Fruit fly (Drosophila melanogaster) whole organism, prepupa: ENCODE measurements around the gene mAChR-C.
A peak's percentile ranks its signal among the peaks of the same experiment; 100 is the strongest.

Experiments
- CG10669 ChIP-seq: fragments of 200-800 bp; sonication (Bioruptor generic); optimal IDR thresholded peaks from 3 replicates; lab custom pipeline; 2018; ENCODE audit warnings: missing biosample characterization, mild to moderate bottlenecking, missing genetic modification characterization, moderate library complexity
- CG11294 ChIP-seq: fragments of 200-800 bp; sonication (Bioruptor generic); IDR thresholded peaks from 2 replicates; pipeline ENCODE4 v1.3.6; 2022; ENCODE audit warnings: missing biosample characterization, missing genetic modification characterization
- CG11762 ChIP-seq: fragments of 200-800 bp; sonication (Bioruptor generic); optimal IDR thresholded peaks from 3 replicates; lab custom pipeline; 2016; ENCODE audit warnings: missing biosample characterization, missing genetic modification characterization; ENCODE audit not compliant: insufficient read depth
- CG15336 ChIP-seq: fragments of 200-800 bp; sonication (Bioruptor generic); IDR thresholded peaks from 2 replicates; pipeline ENCODE4 v1.3.6; 2022; ENCODE audit warnings: missing biosample characterization, missing genetic modification characterization
- CG1621 ChIP-seq: fragments of 200-800 bp; sonication (Bioruptor generic); optimal IDR thresholded peaks from 3 replicates; lab custom pipeline; 2018; ENCODE audit warnings: missing biosample characterization, mild to moderate bottlenecking, missing genetic modification characterization
- CG3032 ChIP-seq: fragments of 200-800 bp; optimal IDR thresholded peaks from 2 replicates; lab custom pipeline; 2019; ENCODE audit warnings: missing biosample characterization, mild to moderate bottlenecking, missing genetic modification characterization, moderate library complexity
- CG31627 ChIP-seq: fragments of 200-800 bp; sonication (Bioruptor generic); optimal IDR thresholded peaks from 3 replicates; lab custom pipeline; 2016; ENCODE audit warnings: missing biosample characterization, missing genetic modification characterization
- CG32006 ChIP-seq: fragments of 200-800 bp; sonication (Bioruptor generic); optimal IDR thresholded peaks from 3 replicates; lab custom pipeline; 2017; ENCODE audit warnings: missing biosample characterization, mild to moderate bottlenecking, missing genetic modification characterization
- CG34406 ChIP-seq: fragments of 200-800 bp; sonication (Bioruptor generic); optimal IDR thresholded peaks from 3 replicates; lab custom pipeline; 2016; ENCODE audit warnings: missing biosample characterization, missing genetic modification characterization
- CG4318 ChIP-seq: fragments of 200-800 bp; sonication (Bioruptor generic); optimal IDR thresholded peaks from 3 replicates; lab custom pipeline; 2017; ENCODE audit warnings: missing biosample characterization, mild to moderate bottlenecking, missing genetic modification characterization
- CG6163 ChIP-seq: fragments of 200-800 bp; sonication (Bioruptor generic); IDR thresholded peaks from 3 replicates; pipeline ENCODE4 v1.3.6; 2022; ENCODE audit warnings: missing biosample characterization, missing genetic modification characterization
- CG6276 ChIP-seq: fragments of 200-800 bp; sonication (Bioruptor generic); optimal IDR thresholded peaks from 2 replicates; lab custom pipeline; 2017; ENCODE audit warnings: missing biosample characterization, mild to moderate bottlenecking, missing genetic modification characterization
- CG6792 ChIP-seq: fragments of 200-800 bp; sonication (Bioruptor generic); optimal IDR thresholded peaks from 3 replicates; lab custom pipeline; 2016; ENCODE audit warnings: missing biosample characterization, missing genetic modification characterization
- CG6808 ChIP-seq: fragments of 200-800 bp; sonication (Bioruptor generic); optimal IDR thresholded peaks from 3 replicates; lab custom pipeline; 2017; ENCODE audit warnings: missing biosample characterization, missing genetic modification characterization, mild to moderate bottlenecking, moderate library complexity, missing genetic modification reagents
- CG7368 ChIP-seq: fragments of 200-800 bp; sonication (Bioruptor generic); optimal IDR thresholded peaks from 3 replicates; lab custom pipeline; 2016; ENCODE audit warnings: missing biosample characterization, missing genetic modification characterization
- CG8119 ChIP-seq: fragments of 200-800 bp; sonication (Bioruptor generic); IDR thresholded peaks from 3 replicates; pipeline ENCODE4 v1.3.6; 2022; ENCODE audit warnings: missing biosample characterization, missing genetic modification characterization
- CG8632 ChIP-seq: fragments of 200-800 bp; sonication (Bioruptor generic); optimal IDR thresholded peaks from 3 replicates; lab custom pipeline; 2016; ENCODE audit warnings: missing biosample characterization, missing genetic modification characterization
- CG9139 ChIP-seq: fragments of 200-800 bp; sonication (Bioruptor generic); optimal IDR thresholded peaks from 3 replicates; lab custom pipeline; 2017; ENCODE audit warnings: missing biosample characterization, mild to moderate bottlenecking, missing genetic modification characterization
- Eip75B ChIP-seq: fragments of 200-800 bp; sonication (Bioruptor generic); optimal IDR thresholded peaks from 3 replicates; lab custom pipeline; 2016; ENCODE audit warnings: missing biosample characterization, missing genetic modification characterization
- Eip78C ChIP-seq: fragments of 200-800 bp; sonication (Bioruptor generic); peaks from one replicate; lab custom pipeline; 2016; ENCODE audit warnings: missing biosample characterization, missing genetic modification characterization
- Eip93F ChIP-seq: fragments of 200-800 bp; sonication (Bioruptor generic); optimal IDR thresholded peaks from 2 replicates; lab custom pipeline; 2016; ENCODE audit warnings: missing biosample characterization, mild to moderate bottlenecking, missing genetic modification characterization
- Ets96B ChIP-seq: fragments of 200-800 bp; optimal IDR thresholded peaks from 2 replicates; lab custom pipeline; 2019; ENCODE audit warnings: missing biosample characterization, mild to moderate bottlenecking, missing genetic modification characterization, moderate library complexity
- Gug ChIP-seq: fragments of 200-800 bp; sonication (Bioruptor generic); IDR thresholded peaks from 2 replicates; pipeline ENCODE4 v1.3.6; 2022; ENCODE audit warnings: missing biosample characterization, missing genetic modification characterization
- Hr39 ChIP-seq: fragments of 200-800 bp; sonication (Bioruptor generic); optimal IDR thresholded peaks from 2 replicates; lab custom pipeline; 2016; ENCODE audit warnings: missing biosample characterization, missing genetic modification characterization
- Hr4 ChIP-seq: fragments of 200-800 bp; sonication (Bioruptor generic); optimal IDR thresholded peaks from 3 replicates; lab custom pipeline; 2016; ENCODE audit warnings: missing biosample characterization, missing genetic modification characterization
- Lpt ChIP-seq: fragments of 200-800 bp; sonication (Bioruptor generic); optimal IDR thresholded peaks from 3 replicates; lab custom pipeline; 2016; ENCODE audit warnings: missing biosample characterization, missing genetic modification characterization
- Met ChIP-seq: fragments of 200-800 bp; sonication (Bioruptor generic); optimal IDR thresholded peaks from 3 replicates; lab custom pipeline; 2016; ENCODE audit warnings: missing biosample characterization, missing genetic modification characterization
- Smox ChIP-seq: fragments of 200-800 bp; sonication (Bioruptor generic); optimal IDR thresholded peaks from 3 replicates; lab custom pipeline; 2016; ENCODE audit warnings: missing biosample characterization, missing genetic modification characterization
- Sox14 ChIP-seq: fragments of 200-800 bp; sonication (Bioruptor generic); optimal IDR thresholded peaks from 3 replicates; lab custom pipeline; 2016; ENCODE audit warnings: missing biosample characterization, missing genetic modification characterization
- Sox15 ChIP-seq: fragments of 200-800 bp; sonication (Bioruptor generic); optimal IDR thresholded peaks from 3 replicates; lab custom pipeline; 2016; ENCODE audit warnings: missing biosample characterization, missing genetic modification characterization
- dsx ChIP-seq: fragments of 200-800 bp; optimal IDR thresholded peaks from 3 replicates; lab custom pipeline; 2019; ENCODE audit warnings: missing biosample characterization, mild to moderate bottlenecking, missing genetic modification characterization, moderate library complexity; ENCODE audit not compliant: poor library complexity, severe bottlenecking
- fkh ChIP-seq: fragments of 200-800 bp; sonication (Bioruptor generic); optimal IDR thresholded peaks from 3 replicates; lab custom pipeline; 2017; ENCODE audit warnings: missing biosample characterization, mild to moderate bottlenecking, missing genetic modification characterization, moderate library complexity
- net ChIP-seq: fragments of 200-800 bp; sonication (Bioruptor generic); optimal IDR thresholded peaks from 3 replicates; lab custom pipeline; 2016; ENCODE audit warnings: missing biosample characterization, missing genetic modification characterization
- pdm3 ChIP-seq: fragments of 200-800 bp; sonication (Bioruptor generic); optimal IDR thresholded peaks from 3 replicates; lab custom pipeline; 2016; ENCODE audit warnings: missing biosample characterization, missing genetic modification characterization
- salr ChIP-seq, 2 experiments: fragments of 200-800 bp; sonication (Bioruptor generic); optimal IDR thresholded peaks; 3 replicates each; lab custom pipeline; 2016 to 2018; ENCODE audit warnings: missing biosample characterization in 2 of 2, missing genetic modification characterization in 2 of 2, mild to moderate bottlenecking in 1 of 2
- spab ChIP-seq: fragments of 200-800 bp; sonication (Bioruptor generic); optimal IDR thresholded peaks from 2 replicates; lab custom pipeline; 2017; ENCODE audit warnings: missing biosample characterization, mild to moderate bottlenecking, missing genetic modification characterization, missing genetic modification reagents
- topi ChIP-seq: fragments of 200-800 bp; sonication (Bioruptor generic); optimal IDR thresholded peaks from 3 replicates; lab custom pipeline; 2016; ENCODE audit warnings: missing biosample characterization, missing genetic modification characterization
- vri ChIP-seq: fragments of 200-800 bp; sonication (Bioruptor generic); optimal IDR thresholded peaks from 3 replicates; lab custom pipeline; 2016; ENCODE audit warnings: missing biosample characterization, mild to moderate bottlenecking, missing genetic modification characterization

Gene mAChR-C

dm6 chrX:6859756-6860412 lies 27.4 kb upstream of the mAChR-C start (continued):
- peak; percentile 72 for TF ChIP-seq Ets96B (tag; lab: Kevin White, UChicago)
- TF ChIP-seq CG8632 (GFP tag; lab: Kevin White, UChicago) = peak; percentile 24
- TF ChIP-seq vri (GFP tag; lab: Kevin White, UChicago) = peak; percentile 77
- peak; percentile 68 for TF ChIP-seq CG7368
- TF ChIP-seq CG6808 (GFP tag; lab: Kevin White, UChicago) = peak; percentile 88
- TF ChIP-seq pdm3 (GFP tag; lab: Kevin White, UChicago) = peak; percentile 41
- TF ChIP-seq Sox14 = no peak
- peak; percentile 82 for TF ChIP-seq Eip78C
- TF ChIP-seq Lpt (GFP tag; lab: Kevin White, UChicago) = no peak
- TF ChIP-seq CG6276 (GFP tag; lab: Kevin White, UChicago) = peak; percentile 80
- peak; percentile 74 for TF ChIP-seq CG6163 (GFP tag; lab: Robert Waterston, UW)
- TF ChIP-seq CG9139 (GFP tag; lab: Kevin White, UChicago) = peak; percentile 31
- TF ChIP-seq Gug (GFP tag; lab: Robert Waterston, UW) = peak; percentile 62; the same call in 1 of the 2 replicates
- TF ChIP-seq CG34406 (GFP tag; lab: Kevin White, UChicago) = peak; percentile 32
- no peak for TF ChIP-seq CG15336
- peak; percentile 13 for TF ChIP-seq CG6792 (GFP tag; lab: Kevin White, UChicago)
- peak; percentile 89 for TF ChIP-seq Eip75B (GFP tag; lab: Kevin White, UChicago)
- TF ChIP-seq CG4318 (GFP tag; lab: Kevin White, UChicago) = peak; percentile 9
- peak; percentile 30 for TF ChIP-seq net (GFP tag; lab: Kevin White, UChicago)
- TF ChIP-seq CG1621 (tag; lab: Kevin White, UChicago) = no peak
- TF ChIP-seq CG11762 (GFP tag; lab: Kevin White, UChicago) = peak; percentile 67
- TF ChIP-seq dsx = no peak
- peak; percentile 87 for TF ChIP-seq Hr4 (GFP tag; lab: Kevin White, UChicago)
- TF ChIP-seq CG8119 = no peak; the same call in 2 of the 3 replicates
- TF ChIP-seq Hr39 (GFP tag; lab: Kevin White, UChicago) = peak; percentile 31
- peak; percentile 63 for TF ChIP-seq CG11294 (GFP tag; lab: Robert Waterston, UW)
- TF ChIP-seq Smox = peak; percentile 59
- TF ChIP-seq CG10669 (GFP tag; lab: Kevin White, UChicago) = peak; percentile 78
- no peak for TF ChIP-seq Eip93F

DNA sequence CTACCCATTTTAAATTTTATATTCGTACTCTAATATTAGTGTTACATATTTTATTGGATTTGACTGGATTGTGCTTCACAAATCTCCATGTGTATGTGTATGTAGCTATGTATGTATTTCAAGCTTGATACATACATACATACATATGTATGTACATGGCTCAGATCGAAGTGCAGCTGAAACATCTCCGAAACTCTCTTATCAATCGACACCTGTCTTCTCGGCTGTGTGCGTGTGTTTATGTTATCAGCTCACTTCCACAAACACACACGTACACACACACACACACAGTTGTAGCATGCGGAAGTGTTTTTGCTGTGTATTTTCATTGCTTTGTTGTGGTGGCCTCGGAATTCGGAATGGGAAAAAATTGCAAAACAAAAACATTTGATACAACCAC lies 26.8 kb upstream of the mAChR-C start:
- TF ChIP-seq Eip78C = peak; percentile 11
- no peak for TF ChIP-seq topi (GFP tag; lab: Kevin White, UChicago)
- no peak for TF ChIP-seq CG32006 (GFP tag; lab: Kevin White, UChicago)
- no peak for TF ChIP-seq Gug (GFP tag; lab: Robert Waterston, UW)
- TF ChIP-seq, all 60 proteins: peak for 1

DNA sequence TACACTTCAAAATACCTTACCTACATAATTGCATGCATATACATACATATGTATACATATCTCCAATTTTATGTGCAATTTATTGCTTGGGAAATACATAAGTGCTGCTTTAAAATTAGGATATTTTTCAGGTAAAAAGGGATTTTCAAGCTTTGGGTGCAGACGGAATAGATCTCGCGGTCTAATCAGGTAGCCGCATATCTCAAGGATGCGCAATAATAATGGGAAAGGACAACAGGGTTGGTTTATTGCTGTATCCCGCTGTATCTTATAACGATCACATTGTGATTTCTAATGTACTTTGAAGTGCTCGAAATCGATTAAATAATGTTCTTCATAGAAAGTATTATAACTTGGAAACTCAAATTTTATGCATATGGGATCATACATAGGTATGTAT lies 25.2 kb upstream of the mAChR-C start:
- TF ChIP-seq fkh (GFP tag; lab: Kevin White, UChicago) (no peak), Hr4 (GFP tag; lab: Kevin White, UChicago) (no peak), Smox (no peak), CG31627 (GFP tag; lab: Kevin White, UChicago) (no peak), CG34406 (GFP tag; lab: Kevin White, UChicago) (no peak), vri (GFP tag; lab: Kevin White, UChicago) (no peak), Met (GFP tag; lab: Kevin White, UChicago) (no peak), spab (GFP tag; lab: Kevin White, UChicago) (no peak), CG6276 (GFP tag; lab: Kevin White, UChicago) (no peak)

DNA sequence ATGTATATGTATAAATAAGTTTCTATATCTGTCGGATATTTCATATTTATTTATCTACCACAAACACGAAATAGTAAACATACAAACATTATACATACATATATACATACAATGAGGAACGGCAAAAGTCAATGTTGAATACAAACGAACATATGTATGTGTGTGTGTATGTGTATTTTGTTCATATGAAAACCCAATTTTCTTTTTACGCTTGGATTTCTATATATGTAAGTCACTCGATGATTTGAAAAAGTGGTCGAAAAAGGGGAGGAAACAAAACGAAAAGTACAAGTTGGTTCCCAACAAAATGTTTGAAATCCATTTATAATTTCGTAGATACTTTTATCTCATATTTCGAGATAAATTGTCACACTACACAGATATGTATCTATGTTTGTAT lies 24.8 kb upstream of the mAChR-C start:
- TF ChIP-seq salr (GFP tag; optimal IDR thresholded peaks at IDR 0.05; lab: Kevin White, UChicago) (no peak), CG3032 (tag; lab: Kevin White, UChicago) (no peak), Hr39 (GFP tag; lab: Kevin White, UChicago) (no peak), CG10669 (GFP tag; lab: Kevin White, UChicago) (no peak), Eip78C (no peak), Eip93F (no peak), Gug (GFP tag; lab: Robert Waterston, UW) (no peak), Eip75B (GFP tag; lab: Kevin White, UChicago) (no peak), Sox15 (GFP tag; lab: Kevin White, UChicago) (no peak)
